Worm (Caenorhabditis elegans) whole organism, mixed stage, embryonic: ENCODE results near the gene spsb-1.

Source experiments
- M03D4.4 ChIP-seq: sonication (generic microtip); optimal IDR thresholded peaks from 2 replicates; lab custom pipeline; 2017; ENCODE audit warnings: mild to moderate bottlenecking, missing genetic modification characterization, missing compliant biosample characterization
- bed-3 ChIP-seq: fragments of 200-800 bp; sonication (Bioruptor generic); optimal IDR thresholded peaks from 3 replicates; lab custom pipeline; 2018; ENCODE audit warnings: mild to moderate bottlenecking, missing genetic modification characterization, moderate library complexity, missing compliant biosample characterization
- ceh-43 ChIP-seq: fragments of 200-800 bp; sonication (Bioruptor generic); optimal IDR thresholded peaks from 2 replicates; lab custom pipeline; 2018; ENCODE audit warnings: mild to moderate bottlenecking, missing genetic modification characterization, moderate library complexity, missing compliant biosample characterization
- ceh-83 ChIP-seq: fragments of 200-800 bp; sonication (Bioruptor generic); optimal IDR thresholded peaks from 2 replicates; lab custom pipeline; 2018; ENCODE audit warnings: mild to moderate bottlenecking, missing genetic modification characterization, missing compliant biosample characterization
- ces-1 ChIP-seq: fragments of 150-350 bp; optimal IDR thresholded peaks from 2 replicates; lab custom pipeline; 2014; ENCODE audit warnings: missing biosample characterization, missing genetic modification reagents, missing genetic modification characterization
- cnd-1 ChIP-seq: fragments of 200-800 bp; sonication (Bioruptor generic); optimal IDR thresholded peaks from 2 replicates; lab custom pipeline; 2018; ENCODE audit warnings: mild to moderate bottlenecking, missing genetic modification characterization, missing compliant biosample characterization
- drap-1 ChIP-seq: fragments of 200-800 bp; sonication (Bioruptor generic); optimal IDR thresholded peaks from 3 replicates; lab custom pipeline; 2018; ENCODE audit warnings: mild to moderate bottlenecking, missing genetic modification characterization, missing compliant biosample characterization
- elt-1 ChIP-seq: sonication (generic microtip); optimal IDR thresholded peaks from 2 replicates; lab custom pipeline; 2017; ENCODE audit warnings: missing genetic modification characterization, mild to moderate bottlenecking, missing compliant biosample characterization, antibody characterized with exemption, moderate library complexity, borderline replicate concordance; ENCODE audit not compliant: insufficient read depth
- elt-3 ChIP-seq: fragments of 150-350 bp; optimal IDR thresholded peaks from 2 replicates; lab custom pipeline; 2014; ENCODE audit warnings: missing biosample characterization, missing genetic modification characterization
- flh-1 ChIP-seq: fragments of 200-800 bp; sonication (Bioruptor generic); optimal IDR thresholded peaks from 2 replicates; lab custom pipeline; 2018; ENCODE audit warnings: mild to moderate bottlenecking, missing genetic modification characterization, moderate library complexity, missing compliant biosample characterization
- ham-2 ChIP-seq: fragments of 200-800 bp; sonication (Bioruptor generic); optimal IDR thresholded peaks from 2 replicates; lab custom pipeline; 2018; ENCODE audit warnings: mild to moderate bottlenecking, missing genetic modification characterization, missing compliant biosample characterization
- lin-13 ChIP-seq: fragments of 150-350 bp; optimal IDR thresholded peaks from 2 replicates; lab custom pipeline; 2014; ENCODE audit warnings: missing biosample characterization, missing genetic modification characterization
- lsy-2 ChIP-seq: fragments of 150-350 bp; optimal IDR thresholded peaks from 2 replicates; lab custom pipeline; 2014; ENCODE audit warnings: missing biosample characterization, missing genetic modification characterization
- mab-5 ChIP-seq: fragments of 150-350 bp; optimal IDR thresholded peaks from 2 replicates; lab custom pipeline; 2014; ENCODE audit warnings: missing biosample characterization, missing genetic modification characterization
- mep-1 ChIP-seq: fragments of 150-350 bp; optimal IDR thresholded peaks from 2 replicates; lab custom pipeline; 2017; ENCODE audit warnings: missing biosample characterization, missing genetic modification reagents, missing genetic modification characterization, inconsistent platforms
- mls-2 ChIP-seq: sonication (generic microtip); optimal IDR thresholded peaks from 2 replicates; lab custom pipeline; 2016; ENCODE audit warnings: mild to moderate bottlenecking, missing genetic modification characterization, moderate library complexity, missing compliant biosample characterization
- nhr-12 ChIP-seq: fragments of 150-350 bp; optimal IDR thresholded peaks from 2 replicates; lab custom pipeline; 2014; ENCODE audit warnings: missing biosample characterization, missing genetic modification characterization
- nhr-237 ChIP-seq: fragments of 150-350 bp; optimal IDR thresholded peaks from 2 replicates; lab custom pipeline; 2014; ENCODE audit warnings: missing biosample characterization, missing genetic modification characterization
- nhr-76 ChIP-seq: sonication (generic microtip); optimal IDR thresholded peaks from 2 replicates; lab custom pipeline; 2017; ENCODE audit warnings: missing biosample characterization, missing genetic modification characterization
- pha-4 ChIP-seq: fragments of 150-350 bp; optimal IDR thresholded peaks from 2 replicates; lab custom pipeline; 2018; ENCODE audit warnings: missing biosample characterization, missing genetic modification reagents, missing genetic modification characterization
- sem-2 ChIP-seq: fragments of 200-800 bp; sonication (Bioruptor generic); optimal IDR thresholded peaks from 2 replicates; lab custom pipeline; 2018; ENCODE audit warnings: mild to moderate bottlenecking, missing genetic modification characterization, missing compliant biosample characterization
- snpc-4 ChIP-seq: fragments of 150-350 bp; optimal IDR thresholded peaks from 2 replicates; lab custom pipeline; 2014; ENCODE audit warnings: missing biosample characterization, missing genetic modification characterization
- sptf-1 ChIP-seq: sonication (generic microtip); optimal IDR thresholded peaks from 2 replicates; lab custom pipeline; 2017; ENCODE audit warnings: mild to moderate bottlenecking, missing genetic modification characterization, moderate library complexity, missing compliant biosample characterization
- tbx-8 ChIP-seq: fragments of 200-800 bp; sonication (Bioruptor generic); optimal IDR thresholded peaks from 2 replicates; lab custom pipeline; 2018; ENCODE audit warnings: mild to moderate bottlenecking, missing genetic modification characterization, moderate library complexity, missing compliant biosample characterization
- unc-120 ChIP-seq: sonication (generic microtip); optimal IDR thresholded peaks from 2 replicates; lab custom pipeline; 2017; ENCODE audit warnings: missing genetic modification characterization, missing compliant biosample characterization; ENCODE audit not compliant: poor library complexity, severe bottlenecking
- unc-39 ChIP-seq: fragments of 150-350 bp; optimal IDR thresholded peaks from 2 replicates; lab custom pipeline; 2014; ENCODE audit warnings: missing biosample characterization, missing genetic modification characterization
- unc-62 ChIP-seq: fragments of 150-350 bp; optimal IDR thresholded peaks from 2 replicates; lab custom pipeline; 2014; ENCODE audit warnings: missing biosample characterization, missing genetic modification reagents, missing genetic modification characterization
- zip-8 ChIP-seq: fragments of 150-350 bp; optimal IDR thresholded peaks from 2 replicates; lab custom pipeline; 2014; ENCODE audit warnings: missing biosample characterization, missing genetic modification characterization

spsb-1 gene

ce11 chrII:15203398-15204068 is 7.0 kb downstream of the spsb-1 start:
- TF ChIP-seq tbx-8 (no peak), ces-1 (GFP tag; lab: Kevin White, UChicago) (no peak), M03D4.4 (tag; lab: Kevin White, UChicago) (no peak), sem-2 (GFP tag; lab: Kevin White, UChicago) (no peak), mep-1 (no peak), zip-8 (tag; lab: Kevin White, UChicago) (no peak), unc-62 (GFP tag; lab: Kevin White, UChicago) (no peak), pha-4 (tag; lab: Kevin White, UChicago) (no peak), lsy-2 (tag; lab: Kevin White, UChicago) (no peak), drap-1 (GFP tag; lab: Kevin White, UChicago) (no peak), bed-3 (GFP tag; lab: Kevin White, UChicago) (no peak), unc-120 (tag; lab: Kevin White, UChicago) (no peak), ham-2 (GFP tag; lab: Kevin White, UChicago) (no peak), snpc-4 (tag; lab: Kevin White, UChicago) (no peak), nhr-12 (tag; lab: Kevin White, UChicago) (no peak), unc-39 (tag; lab: Kevin White, UChicago) (no peak), elt-1 (no peak), cnd-1 (no peak), nhr-237 (tag; lab: Kevin White, UChicago) (no peak)

DNA sequence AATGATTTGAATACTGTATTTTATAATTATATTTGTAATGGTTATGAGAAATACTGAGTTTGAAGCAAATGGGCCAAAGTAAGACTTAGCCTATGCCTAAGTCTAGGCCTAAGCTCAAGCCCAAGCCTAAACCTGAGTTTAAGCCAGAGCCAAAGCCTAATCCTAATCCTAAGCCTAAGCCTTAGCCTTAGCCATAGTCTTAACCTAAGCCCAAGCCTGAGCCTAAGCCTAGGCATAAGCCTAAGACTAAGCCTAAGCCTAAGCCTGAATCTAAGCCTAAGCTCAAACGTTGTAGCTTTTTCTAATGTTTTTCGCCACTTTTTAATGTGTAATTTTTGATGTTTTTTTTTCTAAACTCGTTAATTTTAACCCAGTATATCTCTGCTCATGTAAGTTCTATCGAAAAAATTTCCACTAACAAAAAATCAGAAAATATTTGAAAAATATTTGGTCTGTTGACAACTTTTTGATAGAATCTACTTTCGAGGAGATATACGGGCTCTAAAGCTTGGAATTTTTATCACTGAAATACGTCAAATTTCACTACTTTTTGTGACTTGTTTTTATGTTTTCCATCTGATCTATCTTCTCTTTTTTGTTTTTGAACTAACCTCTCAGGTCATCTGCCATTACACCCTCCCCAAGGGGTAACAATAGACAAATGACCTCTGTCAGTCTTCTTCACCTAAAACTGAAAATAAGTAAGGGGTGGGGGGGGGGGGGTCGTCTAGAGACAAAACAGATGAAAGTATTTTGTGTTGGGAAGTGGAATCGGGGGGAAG is 7.7 kb downstream of the spsb-1 start:
- no peak for TF ChIP-seq nhr-76 (tag; lab: Kevin White, UChicago)
- TF ChIP-seq flh-1 (GFP tag; lab: Kevin White, UChicago), result no peak
- TF ChIP-seq bed-3 (GFP tag; lab: Kevin White, UChicago), result no peak
- no peak for TF ChIP-seq elt-1
- no peak for TF ChIP-seq ceh-83 (GFP tag; lab: Kevin White, UChicago)
- TF ChIP-seq sem-2 (GFP tag; lab: Kevin White, UChicago), result no peak
- TF ChIP-seq elt-3, result no peak
- no peak for TF ChIP-seq ceh-43
- no peak for TF ChIP-seq unc-39 (tag; lab: Kevin White, UChicago)
- TF ChIP-seq mab-5 (tag; lab: Kevin White, UChicago), result no peak
- no peak for TF ChIP-seq ham-2 (GFP tag; lab: Kevin White, UChicago)
- TF ChIP-seq nhr-12 (tag; lab: Kevin White, UChicago), result no peak
- no peak for TF ChIP-seq sptf-1
- TF ChIP-seq lin-13, result no peak

- TF ChIP-seq lin-13, result no peak
- TF ChIP-seq unc-39 (tag; lab: Kevin White, UChicago), result no peak
- TF ChIP-seq drap-1 (GFP tag; lab: Kevin White, UChicago), result no peak
- TF ChIP-seq nhr-237 (tag; lab: Kevin White, UChicago), result no peak
Observed at ce11 chrII:15205346-15205745, 8.8 kb downstream of the spsb-1 start.

DNA sequence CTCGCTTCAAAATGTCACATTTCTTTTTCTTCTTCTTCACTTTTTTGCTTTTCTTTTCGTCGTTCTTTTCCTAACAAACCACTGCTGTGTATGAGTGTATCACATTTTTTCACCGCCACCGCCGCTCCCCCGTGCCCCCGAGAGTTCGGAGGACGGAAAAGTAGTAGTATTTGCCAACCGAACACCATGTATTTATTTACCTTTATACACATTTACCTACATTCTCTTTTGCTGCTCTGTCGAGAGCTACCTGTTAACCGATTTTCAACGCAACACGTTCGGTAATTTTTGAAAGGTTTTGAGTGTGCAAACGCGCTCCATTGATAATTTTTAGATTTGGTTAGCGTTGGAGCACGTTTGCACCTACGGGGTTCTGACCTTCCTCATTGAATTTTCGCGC is 9.7 kb downstream of the spsb-1 start:
- TF ChIP-seq sptf-1 (no peak), nhr-76 (tag; lab: Kevin White, UChicago) (no peak), unc-39 (tag; lab: Kevin White, UChicago) (no peak), ceh-43 (no peak)

- no peak for TF ChIP-seq M03D4.4 (tag; lab: Kevin White, UChicago)
- TF ChIP-seq mab-5 (tag; lab: Kevin White, UChicago), result no peak
- no peak for TF ChIP-seq mep-1
- TF ChIP-seq unc-120 (tag; lab: Kevin White, UChicago), result no peak
- TF ChIP-seq mls-2, result no peak
Observed at ce11 chrII:15207562-15207961, 11.0 kb downstream of the spsb-1 start.
